Fruit fly (Drosophila melanogaster): ENCODE data around the gene CG7065.

- no peak for TF ChIP-seq insv (optimal IDR thresholded peaks at IDR 0.05)
- TF ChIP-seq ttk (optimal IDR thresholded peaks at IDR 0.05) = no peak
Observed at dm6 chrX:9108387-9108786, 33.9 kb upstream of the CG7065 start, which contains the start of gene AP-1gamma.

Data from Kc167 (cell line).